Fruit fly (Drosophila melanogaster): ENCODE measurements around the gene Ag5r.

Ag5r gene

dm6 chrX:14743819-14744218 is 42.5 kb downstream of the Ag5r start (continued):
- no peak for TF ChIP-seq tup (GFP tag; optimal IDR thresholded peaks at IDR 0.05)
- peak; percentile 25 for TF ChIP-seq tin (GFP tag; optimal IDR thresholded peaks at IDR 0.05)
- TF ChIP-seq CG6765 (GFP tag; optimal IDR thresholded peaks at IDR 0.05): no peak
- TF ChIP-seq CG1832 (GFP tag; optimal IDR thresholded peaks at IDR 0.05): no peak
- peak; percentile 64 for TF ChIP-seq unpg (GFP tag; optimal IDR thresholded peaks at IDR 0.05)
- no peak for TF ChIP-seq C15 (GFP tag; IDR thresholded peaks at IDR 0.05)
- no peak for TF ChIP-seq nerfin-2 (GFP tag; IDR thresholded peaks at IDR 0.05; ENCODE audit: partially characterized antibody)
- TF ChIP-seq tap (tag; optimal IDR thresholded peaks at IDR 0.05): peak; percentile 15
- no peak for TF ChIP-seq HmgD (GFP tag; optimal IDR thresholded peaks at IDR 0.05)
- no peak for TF ChIP-seq CG2116 (GFP tag; optimal IDR thresholded peaks at IDR 0.05)
- TF ChIP-seq lov (optimal IDR thresholded peaks at IDR 0.05): no peak
- TF ChIP-seq lov (GFP tag; IDR thresholded peaks at IDR 0.05): no peak
- TF ChIP-seq ash1 (GFP tag; optimal IDR thresholded peaks at IDR 0.05): no peak
- TF ChIP-seq tio (GFP tag; optimal IDR thresholded peaks at IDR 0.05): peak; percentile 38
- no peak for TF ChIP-seq Antp (GFP tag; optimal IDR thresholded peaks at IDR 0.05)
- no peak for TF ChIP-seq Usf (GFP tag; optimal IDR thresholded peaks at IDR 0.05)
- TF ChIP-seq Tbp (GFP tag; optimal IDR thresholded peaks at IDR 0.05): no peak
- TF ChIP-seq CG17385 (GFP tag; optimal IDR thresholded peaks at IDR 0.05): peak; percentile 39
- no peak for TF ChIP-seq CG9609 (GFP tag; optimal IDR thresholded peaks at IDR 0.05)
- no peak for TF ChIP-seq cg (GFP tag; optimal IDR thresholded peaks at IDR 0.05)
- TF ChIP-seq CG7786 (GFP tag; optimal IDR thresholded peaks at IDR 0.05): no peak
- no peak for TF ChIP-seq CG15479 (GFP tag; optimal IDR thresholded peaks at IDR 0.05)
- TF ChIP-seq CG17612 (GFP tag; IDR thresholded peaks at IDR 0.05): no peak
- TF ChIP-seq Hr3 (GFP tag; optimal IDR thresholded peaks at IDR 0.05): peak; percentile 26
- peak; percentile 38 for TF ChIP-seq gcm (GFP tag; optimal IDR thresholded peaks at IDR 0.05)
- no peak for TF ChIP-seq ab (GFP tag; optimal IDR thresholded peaks at IDR 0.05)
- TF ChIP-seq Lhr (GFP tag; optimal IDR thresholded peaks at IDR 0.05): no peak
- TF ChIP-seq fd102C (GFP tag; optimal IDR thresholded peaks at IDR 0.05): no peak
- no peak for TF ChIP-seq CG7372 (GFP tag; IDR thresholded peaks at IDR 0.05)
- no peak for TF ChIP-seq ato (GFP tag; IDR thresholded peaks at IDR 0.05; ENCODE audit: partially characterized antibody)
- no peak for TF ChIP-seq CG5180 (GFP tag; optimal IDR thresholded peaks at IDR 0.05)
- TF ChIP-seq Oli (tag; optimal IDR thresholded peaks at IDR 0.05): peak; percentile 68
- TF ChIP-seq BtbVII (GFP tag; optimal IDR thresholded peaks at IDR 0.05): no peak
- TF ChIP-seq mam (GFP tag; optimal IDR thresholded peaks at IDR 0.05): no peak
- TF ChIP-seq CG13775 (GFP tag; optimal IDR thresholded peaks at IDR 0.05): peak; percentile 36
- peak; percentile 17 for TF ChIP-seq NC2β (GFP tag; optimal IDR thresholded peaks at IDR 0.05)
- no peak for TF ChIP-seq hth (optimal IDR thresholded peaks at IDR 0.05)
- TF ChIP-seq maf-S (GFP tag; optimal IDR thresholded peaks at IDR 0.05): no peak
- TF ChIP-seq HLHmδ (GFP tag; optimal IDR thresholded peaks at IDR 0.05): no peak
- no peak for TF ChIP-seq Doc3 (GFP tag; IDR thresholded peaks at IDR 0.05; ENCODE audit: partially characterized antibody)
- TF ChIP-seq gt (GFP tag; IDR thresholded peaks at IDR 0.05): no peak
- no peak for TF ChIP-seq Neu2 (GFP tag; optimal IDR thresholded peaks at IDR 0.05; ENCODE audit: borderline replicate concordance)
- TF ChIP-seq CG18262 (tag; optimal IDR thresholded peaks at IDR 0.05): peak; percentile 69
- peak in 1 of 2 experiments; percentile 47 for TF ChIP-seq eve (GFP tag; optimal IDR thresholded peaks at IDR 0.05)
- no peak for TF ChIP-seq Gsc (GFP tag; IDR thresholded peaks at IDR 0.05)
- TF ChIP-seq Sin3A (optimal IDR thresholded peaks at IDR 0.05): no peak
- TF ChIP-seq z (GFP tag; IDR thresholded peaks at IDR 0.05): no peak
- no peak for TF ChIP-seq CG5953 (GFP tag; IDR thresholded peaks at IDR 0.05)
- no peak for TF ChIP-seq repo (GFP tag; optimal IDR thresholded peaks at IDR 0.05)
- no peak for TF ChIP-seq CG2129 (GFP tag; IDR thresholded peaks at IDR 0.05; ENCODE audit: partially characterized antibody)
- TF ChIP-seq CG7839 (tag; optimal IDR thresholded peaks at IDR 0.05): peak; percentile 73
- no peak for TF ChIP-seq HLH4C (GFP tag; IDR thresholded peaks at IDR 0.05; ENCODE audit: partially characterized antibody)
